Fruit fly (Drosophila melanogaster): Measurements from ENCODE around the gene CG17249.

Gene CG17249

dm6 chr3L:1672627-1673026 is 25.4 kb upstream of the CG17249 start, which contains the start of gene CG13930:
TSS of gene CG13930 (minus strand) at chr3L:1672727.
- TF ChIP-seq ttk (optimal IDR thresholded peaks at IDR 0.05), result no peak
- TF ChIP-seq psq (optimal IDR thresholded peaks at IDR 0.05), result no peak
- no peak for TF ChIP-seq Sin3A (optimal IDR thresholded peaks at IDR 0.05)
- no peak for TF ChIP-seq h (optimal IDR thresholded peaks at IDR 0.05)
- TF ChIP-seq Myc (optimal IDR thresholded peaks at IDR 0.05), result no peak
- no peak for TF ChIP-seq insv (optimal IDR thresholded peaks at IDR 0.05)

dm6 chr3L:1670008-1670407 is 22.7 kb upstream of the CG17249 start, which contains the start of gene RabX5:
TSS of gene RabX5 (minus strand) at chr3L:1670108.
- TF ChIP-seq Sin3A (optimal IDR thresholded peaks at IDR 0.05) (no peak), psq (optimal IDR thresholded peaks at IDR 0.05) (no peak), ttk (optimal IDR thresholded peaks at IDR 0.05) (no peak), Myc (optimal IDR thresholded peaks at IDR 0.05) (no peak), insv (optimal IDR thresholded peaks at IDR 0.05) (no peak), h (optimal IDR thresholded peaks at IDR 0.05) (no peak)

DNA sequence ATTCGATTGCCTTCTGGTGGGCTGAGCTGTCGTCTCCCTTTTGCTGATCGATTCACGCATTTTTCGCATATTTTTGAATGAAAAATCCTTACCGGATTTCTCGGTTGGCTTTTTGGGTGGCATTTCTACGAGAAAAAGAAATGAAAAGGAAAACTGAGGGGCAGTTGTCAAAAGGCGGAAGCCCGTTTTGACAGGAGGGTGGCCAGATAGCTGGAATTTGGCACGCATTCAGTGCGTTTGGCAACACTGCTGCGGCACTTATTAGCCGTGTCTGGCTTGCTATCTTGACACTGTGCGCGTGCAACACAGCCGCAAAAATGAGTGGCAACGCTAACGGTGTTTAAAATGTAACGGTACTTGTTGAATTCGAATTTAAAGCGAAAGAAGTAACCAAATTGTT is 21.2 kb upstream of the CG17249 start, which contains the start of gene RpL23A:
TSS of gene RpL23A (minus strand) at position 151 of the 400 bp plus-strand sequence.
- TF ChIP-seq psq (optimal IDR thresholded peaks at IDR 0.05) (no peak), Sin3A (optimal IDR thresholded peaks at IDR 0.05) (no peak), ttk (optimal IDR thresholded peaks at IDR 0.05) (no peak), insv (optimal IDR thresholded peaks at IDR 0.05) (no peak)

dm6 chr3L:1667423-1667822 is 20.2 kb upstream of the CG17249 start:
- TF ChIP-seq ttk (optimal IDR thresholded peaks at IDR 0.05) (peak; percentile 94), h (optimal IDR thresholded peaks at IDR 0.05) (no peak)

dm6 chr3L:1665544-1665943 is 18.3 kb upstream of the CG17249 start:
- TF ChIP-seq Myc (optimal IDR thresholded peaks at IDR 0.05) (no peak), insv (optimal IDR thresholded peaks at IDR 0.05) (no peak), h (optimal IDR thresholded peaks at IDR 0.05) (no peak), Sin3A (optimal IDR thresholded peaks at IDR 0.05) (no peak), ttk (optimal IDR thresholded peaks at IDR 0.05) (no peak), psq (optimal IDR thresholded peaks at IDR 0.05) (no peak)

DNA sequence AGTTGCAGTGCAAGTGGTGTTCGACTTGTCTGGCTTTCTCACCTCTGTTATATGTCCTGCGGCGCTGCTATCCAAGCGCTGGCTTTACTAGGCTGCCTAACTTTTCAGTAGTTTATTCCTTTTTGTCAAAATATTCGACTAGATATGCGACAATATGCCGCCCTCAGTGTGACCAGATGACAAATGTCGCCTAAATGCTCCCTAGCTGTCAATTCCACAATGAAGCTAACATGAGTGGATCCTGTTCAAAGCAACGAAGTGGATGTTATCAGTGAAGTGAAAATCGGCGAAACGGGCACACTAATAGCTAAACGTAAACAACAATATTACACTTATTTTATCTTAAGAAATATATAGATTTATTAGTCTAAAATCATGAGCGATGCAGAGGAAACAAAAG is 17.6 kb upstream of the CG17249 start, which contains the start of the genes Srrm234 and CG7974:
TSS of gene Srrm234 (minus strand) at position 189 of the 400 bp plus-strand sequence.
TSS of gene CG7974 (plus strand) at position 263 of the 400 bp plus-strand sequence.
- no peak for TF ChIP-seq Sin3A (optimal IDR thresholded peaks at IDR 0.05)
- TF ChIP-seq insv (optimal IDR thresholded peaks at IDR 0.05), result no peak
- no peak for TF ChIP-seq Myc (optimal IDR thresholded peaks at IDR 0.05)
- TF ChIP-seq psq (optimal IDR thresholded peaks at IDR 0.05), result no peak
- TF ChIP-seq ttk (optimal IDR thresholded peaks at IDR 0.05), result no peak
- no peak for TF ChIP-seq h (optimal IDR thresholded peaks at IDR 0.05)

- TF ChIP-seq ttk (optimal IDR thresholded peaks at IDR 0.05) (peak; percentile 82), psq (optimal IDR thresholded peaks at IDR 0.05) (no peak)
These were observed 16.9 kb upstream of the CG17249 start for dm6 chr3L:1664205-1664604.

- no peak for TF ChIP-seq Sin3A (optimal IDR thresholded peaks at IDR 0.05)
- no peak for TF ChIP-seq insv (optimal IDR thresholded peaks at IDR 0.05)
- no peak for TF ChIP-seq psq (optimal IDR thresholded peaks at IDR 0.05)
- no peak for TF ChIP-seq h (optimal IDR thresholded peaks at IDR 0.05)
- TF ChIP-seq ttk (optimal IDR thresholded peaks at IDR 0.05), result no peak
- TF ChIP-seq Myc (optimal IDR thresholded peaks at IDR 0.05), result no peak
These were observed 16.3 kb upstream of the CG17249 start for dm6 chr3L:1663531-1663930.

- TF ChIP-seq psq (optimal IDR thresholded peaks at IDR 0.05) (no peak), insv (optimal IDR thresholded peaks at IDR 0.05) (no peak), ttk (optimal IDR thresholded peaks at IDR 0.05) (no peak), Sin3A (optimal IDR thresholded peaks at IDR 0.05) (no peak), Myc (optimal IDR thresholded peaks at IDR 0.05) (no peak), h (optimal IDR thresholded peaks at IDR 0.05) (no peak)
These were observed 14.6 kb upstream of the CG17249 start for dm6 chr3L:1661738-1662370.

dm6 chr3L:1653752-1654151 is 6.5 kb upstream of the CG17249 start:
- TF ChIP-seq insv (optimal IDR thresholded peaks at IDR 0.05) (no peak), Sin3A (optimal IDR thresholded peaks at IDR 0.05) (no peak), ttk (optimal IDR thresholded peaks at IDR 0.05) (no peak), h (optimal IDR thresholded peaks at IDR 0.05) (no peak), psq (optimal IDR thresholded peaks at IDR 0.05) (no peak), Myc (optimal IDR thresholded peaks at IDR 0.05) (no peak)

- no peak for TF ChIP-seq insv (optimal IDR thresholded peaks at IDR 0.05)
- TF ChIP-seq h (optimal IDR thresholded peaks at IDR 0.05), result no peak
- TF ChIP-seq Myc (optimal IDR thresholded peaks at IDR 0.05), result no peak
- TF ChIP-seq Sin3A (optimal IDR thresholded peaks at IDR 0.05), result no peak
- TF ChIP-seq ttk (optimal IDR thresholded peaks at IDR 0.05), result no peak
These were observed 5.5 kb upstream of the CG17249 start, which contains the start of the genes CG7970 and Vta1 for dm6 chr3L:1652700-1653200. TSS of gene CG7970 (plus strand) at chr3L:1652750. TSS of gene Vta1 (minus strand) at chr3L:1652900.

dm6 chr3L:1649363-1649762 is 2.1 kb upstream of the CG17249 start:
- TF ChIP-seq ttk (optimal IDR thresholded peaks at IDR 0.05), result no peak
- no peak for TF ChIP-seq h (optimal IDR thresholded peaks at IDR 0.05)
- TF ChIP-seq Myc (optimal IDR thresholded peaks at IDR 0.05), result no peak
- TF ChIP-seq insv (optimal IDR thresholded peaks at IDR 0.05), result no peak
- no peak for TF ChIP-seq psq (optimal IDR thresholded peaks at IDR 0.05)
- no peak for TF ChIP-seq Sin3A (optimal IDR thresholded peaks at IDR 0.05)
